Fruit fly (Drosophila melanogaster) whole organism, embryonic: Measurements from ENCODE around the gene slp1.
A peak's percentile ranks its signal among the peaks of the same experiment; 100 is the strongest.

ENCODE experiments used
- Adf1 ChIP-seq: fragments of 200-800 bp; sonication (Bioruptor generic); IDR thresholded peaks from 2 replicates; pipeline ENCODE4 v1.3.6; 2022; ENCODE audit warnings: missing biosample characterization, missing genetic modification characterization
- Asciz ChIP-seq: fragments of 200-800 bp; sonication (Bioruptor generic); optimal IDR thresholded peaks from 2 replicates; lab custom pipeline; 2017; ENCODE audit warnings: missing biosample characterization, mild to moderate bottlenecking, missing genetic modification characterization, missing genetic modification reagents
- Atf3 ChIP-seq: fragments of 200-800 bp; sonication (Bioruptor generic); optimal IDR thresholded peaks from 3 replicates; lab custom pipeline; 2016; ENCODE audit warnings: missing biosample characterization, missing genetic modification characterization
- CG10267 ChIP-seq: fragments of 200-800 bp; sonication (Bioruptor generic); optimal IDR thresholded peaks from 2 replicates; lab custom pipeline; 2018; ENCODE audit warnings: missing biosample characterization, mild to moderate bottlenecking, missing genetic modification characterization, moderate library complexity
- CG10565 ChIP-seq: fragments of 200-800 bp; sonication (Bioruptor generic); optimal IDR thresholded peaks from 3 replicates; lab custom pipeline; 2016; ENCODE audit warnings: missing biosample characterization, mild to moderate bottlenecking, missing genetic modification characterization
- CG10654 ChIP-seq: fragments of 200-800 bp; sonication (Bioruptor generic); optimal IDR thresholded peaks from 2 replicates; lab custom pipeline; 2016; ENCODE audit warnings: missing biosample characterization, missing genetic modification characterization
- CG10979 ChIP-seq: fragments of 200-800 bp; sonication (Bioruptor generic); optimal IDR thresholded peaks from 2 replicates; lab custom pipeline; 2018; ENCODE audit warnings: missing biosample characterization, mild to moderate bottlenecking, missing genetic modification characterization, moderate library complexity
- CG11398 ChIP-seq: fragments of 200-800 bp; sonication (Bioruptor generic); optimal IDR thresholded peaks from 2 replicates; lab custom pipeline; 2016; ENCODE audit warnings: missing biosample characterization, missing genetic modification characterization
- CG11504 ChIP-seq: fragments of 200-800 bp; sonication (Bioruptor generic); optimal IDR thresholded peaks from 3 replicates; lab custom pipeline; 2019; ENCODE audit warnings: missing biosample characterization, mild to moderate bottlenecking, missing genetic modification characterization, moderate library complexity
- CG12155 ChIP-seq: fragments of 200-800 bp; sonication (Bioruptor generic); optimal IDR thresholded peaks from 3 replicates; lab custom pipeline; 2016; ENCODE audit warnings: missing biosample characterization, missing genetic modification characterization
- CG12942 ChIP-seq: fragments of 200-800 bp; sonication (Bioruptor generic); optimal IDR thresholded peaks from 3 replicates; lab custom pipeline; 2016; ENCODE audit warnings: missing biosample characterization, missing genetic modification characterization
- CG13624 ChIP-seq: fragments of 200-800 bp; sonication (Bioruptor generic); optimal IDR thresholded peaks from 2 replicates; lab custom pipeline; 2016; ENCODE audit warnings: missing biosample characterization, missing genetic modification characterization
- CG1529 ChIP-seq: fragments of 200-800 bp; sonication (Bioruptor generic); optimal IDR thresholded peaks from 3 replicates; lab custom pipeline; 2018; ENCODE audit warnings: missing biosample characterization, missing genetic modification characterization
- CG3838 ChIP-seq: fragments of 200-800 bp; sonication (Bioruptor generic); optimal IDR thresholded peaks from 3 replicates; lab custom pipeline; 2016; ENCODE audit warnings: missing biosample characterization, missing genetic modification characterization
- CG3995 ChIP-seq: fragments of 200-800 bp; sonication (Bioruptor generic); optimal IDR thresholded peaks from 3 replicates; lab custom pipeline; 2016; ENCODE audit warnings: missing biosample characterization, missing genetic modification characterization
- CG4282 ChIP-seq: fragments of 200-800 bp; sonication (Bioruptor generic); optimal IDR thresholded peaks from 2 replicates; lab custom pipeline; 2016; ENCODE audit warnings: missing biosample characterization, missing genetic modification characterization
- CG4424 ChIP-seq: fragments of 200-800 bp; sonication (Bioruptor generic); optimal IDR thresholded peaks from 3 replicates; lab custom pipeline; 2016; ENCODE audit warnings: missing biosample characterization, missing genetic modification characterization
- CG7357 ChIP-seq: fragments of 200-800 bp; sonication (Bioruptor generic); IDR thresholded peaks from 3 replicates; pipeline ENCODE4 v1.3.6; 2022; ENCODE audit warnings: missing biosample characterization, missing genetic modification characterization
- CG7372 ChIP-seq: fragments of 200-800 bp; sonication (Bioruptor generic); IDR thresholded peaks from 2 replicates; pipeline ENCODE4 v1.3.6; 2022; ENCODE audit warnings: missing biosample characterization, missing genetic modification characterization
- CG8089 ChIP-seq: fragments of 200-800 bp; sonication (Bioruptor generic); optimal IDR thresholded peaks from 3 replicates; lab custom pipeline; 2016; ENCODE audit warnings: missing biosample characterization, missing genetic modification characterization
- CG9876 ChIP-seq: fragments of 200-800 bp; sonication (Bioruptor generic); optimal IDR thresholded peaks from 2 replicates; lab custom pipeline; 2016; ENCODE audit warnings: missing biosample characterization, missing genetic modification characterization
- CG9932 ChIP-seq: fragments of 200-800 bp; sonication (Bioruptor generic); IDR thresholded peaks from 2 replicates; pipeline ENCODE4 v1.3.6; 2022; ENCODE audit warnings: missing biosample characterization, missing genetic modification characterization
- CkIIα-i1 ChIP-seq: fragments of 200-800 bp; sonication (Bioruptor generic); IDR thresholded peaks from 2 replicates; pipeline ENCODE4 v1.3.6; 2022; ENCODE audit warnings: missing biosample characterization, missing genetic modification characterization
- Dfd ChIP-seq, 2 experiments: fragments of >200 bp; optimal IDR thresholded peaks; 2 replicates each; lab custom pipeline; 2017; ENCODE audit warnings: missing biosample characterization in 2 of 2, missing genetic modification characterization in 2 of 2
- Dip3 ChIP-seq: fragments of 200-800 bp; sonication (Bioruptor generic); optimal IDR thresholded peaks from 3 replicates; lab custom pipeline; 2016; ENCODE audit warnings: missing biosample characterization, missing genetic modification characterization
- Elba2 ChIP-seq: fragments of 200-800 bp; sonication (Bioruptor generic); optimal IDR thresholded peaks from 3 replicates; lab custom pipeline; 2016; ENCODE audit warnings: missing biosample characterization, missing genetic modification characterization
- Ets65A ChIP-seq: fragments of 200-800 bp; sonication (Bioruptor generic); peaks from one replicate; lab custom pipeline; 2016; ENCODE audit warnings: missing biosample characterization, missing genetic modification characterization
- Gug ChIP-seq: fragments of 200-800 bp; sonication (Bioruptor generic); IDR thresholded peaks from 4 replicates; pipeline ENCODE4 v1.3.6; 2022; ENCODE audit warnings: missing biosample characterization, missing genetic modification characterization
- HmgZ ChIP-seq: fragments of 200-800 bp; sonication (Bioruptor generic); optimal IDR thresholded peaks from 2 replicates; lab custom pipeline; 2018; ENCODE audit warnings: missing biosample characterization, mild to moderate bottlenecking, missing genetic modification characterization
- Hr3 ChIP-seq: fragments of 200-800 bp; sonication (Bioruptor generic); optimal IDR thresholded peaks from 3 replicates; lab custom pipeline; 2016; ENCODE audit warnings: missing biosample characterization, missing genetic modification characterization
- Meics ChIP-seq: fragments of 200-800 bp; sonication (Bioruptor generic); optimal IDR thresholded peaks from 2 replicates; lab custom pipeline; 2017; ENCODE audit warnings: missing biosample characterization, mild to moderate bottlenecking, missing genetic modification characterization
- Mrtf ChIP-seq: fragments of 200-800 bp; sonication (Bioruptor generic); IDR thresholded peaks from 3 replicates; pipeline ENCODE4 v1.3.6; 2022; ENCODE audit warnings: missing biosample characterization, missing genetic modification characterization
- NK7.1 ChIP-seq: fragments of 200-800 bp; sonication (Bioruptor generic); optimal IDR thresholded peaks from 3 replicates; lab custom pipeline; 2016; ENCODE audit warnings: missing biosample characterization, missing genetic modification characterization
- Six4 ChIP-seq: fragments of 200-800 bp; sonication (Bioruptor generic); optimal IDR thresholded peaks from 2 replicates; lab custom pipeline; 2016; ENCODE audit warnings: missing biosample characterization, missing genetic modification characterization
- bigmax ChIP-seq: fragments of 200-800 bp; sonication (Bioruptor generic); optimal IDR thresholded peaks from 2 replicates; lab custom pipeline; 2018; ENCODE audit warnings: missing biosample characterization, mild to moderate bottlenecking, missing genetic modification characterization
- bsh ChIP-seq, 2 experiments: fragments of 200-800 bp; sonication (Bioruptor generic); optimal IDR thresholded peaks; 2 replicates each; lab custom pipeline; 2017 to 2018; ENCODE audit warnings: mild to moderate bottlenecking in 2 of 2, missing biosample characterization in 2 of 2, missing genetic modification characterization in 2 of 2, moderate library complexity in 1 of 2
- btn ChIP-seq: fragments of 200-800 bp; sonication (Bioruptor generic); optimal IDR thresholded peaks from 2 replicates; lab custom pipeline; 2016; ENCODE audit warnings: missing biosample characterization, missing genetic modification characterization
- chif ChIP-seq, 2 experiments: fragments of 200-800 bp; sonication (Bioruptor generic); optimal IDR thresholded peaks; 3 replicates each; lab custom pipeline; 2016; ENCODE audit warnings: missing biosample characterization in 2 of 2, missing genetic modification characterization in 2 of 2
- dysf ChIP-seq: fragments of 200-800 bp; sonication (Bioruptor generic); IDR thresholded peaks from 3 replicates; pipeline ENCODE4 v1.3.6; 2022; ENCODE audit warnings: missing biosample characterization, missing genetic modification characterization
- gro ChIP-seq: fragments of 200-800 bp; sonication (Bioruptor generic); optimal IDR thresholded peaks from 2 replicates; lab custom pipeline; 2016; ENCODE audit warnings: missing biosample characterization, missing genetic modification characterization
- gsb-n ChIP-seq: fragments of 200-800 bp; sonication (Bioruptor generic); optimal IDR thresholded peaks from 3 replicates; lab custom pipeline; 2018; ENCODE audit warnings: missing biosample characterization, mild to moderate bottlenecking, missing genetic modification characterization
- hb ChIP-seq: fragments of 200-800 bp; sonication (Bioruptor generic); IDR thresholded peaks from 3 replicates; pipeline ENCODE4 v1.3.6; 2022; ENCODE audit warnings: missing biosample characterization, missing genetic modification characterization; ENCODE audit not compliant: partially characterized antibody
- onecut ChIP-seq: fragments of 200-800 bp; sonication (Bioruptor generic); IDR thresholded peaks from 2 replicates; pipeline ENCODE4 v1.3.6; 2022; ENCODE audit warnings: missing biosample characterization, missing genetic modification characterization
- p53 ChIP-seq: fragments of 200-800 bp; sonication (Bioruptor generic); optimal IDR thresholded peaks from 2 replicates; lab custom pipeline; 2016; ENCODE audit warnings: missing biosample characterization, missing genetic modification characterization
- pum ChIP-seq: fragments of 200-800 bp; sonication (Bioruptor generic); optimal IDR thresholded peaks from 2 replicates; lab custom pipeline; 2016; ENCODE audit warnings: missing biosample characterization, missing genetic modification characterization
- rib ChIP-seq: fragments of 200-800 bp; sonication (Bioruptor generic); IDR thresholded peaks from 2 replicates; pipeline ENCODE4 v1.3.6; 2022; ENCODE audit warnings: missing biosample characterization, missing genetic modification characterization
- shn ChIP-seq: fragments of 200-800 bp; sonication (Bioruptor generic); optimal IDR thresholded peaks from 3 replicates; lab custom pipeline; 2016; ENCODE audit warnings: missing biosample characterization, missing genetic modification characterization
- sim ChIP-seq: fragments of 200-800 bp; sonication (Bioruptor generic); IDR thresholded peaks from 2 replicates; pipeline ENCODE4 v1.3.6; 2022; ENCODE audit warnings: missing biosample characterization, missing genetic modification characterization
- trh ChIP-seq: fragments of 200-800 bp; sonication (Bioruptor generic); optimal IDR thresholded peaks from 2 replicates; lab custom pipeline; 2016; ENCODE audit warnings: missing biosample characterization, missing genetic modification characterization
- unpg ChIP-seq: fragments of 200-800 bp; sonication (Bioruptor generic); optimal IDR thresholded peaks from 3 replicates; lab custom pipeline; 2018; ENCODE audit warnings: missing biosample characterization, mild to moderate bottlenecking, missing genetic modification characterization, moderate library complexity
- wdn ChIP-seq: fragments of 200-800 bp; sonication (Bioruptor generic); IDR thresholded peaks from 2 replicates; pipeline ENCODE4 v1.3.6; 2022; ENCODE audit warnings: missing biosample characterization, missing genetic modification characterization
- yki ChIP-seq: fragments of >200 bp; optimal IDR thresholded peaks from 3 replicates; lab custom pipeline; 2018

The slp1 gene

dm6 chr2L:3813255-3813875, 12.1 kb upstream of the slp1 start, which contains the start of gene CG3407 (continued):
- TF ChIP-seq CkIIα-i1 (GFP tag; lab: Robert Waterston, UW) = no peak
- TF ChIP-seq Adf1 (GFP tag; lab: Robert Waterston, UW) = 0 out of 2 replicates have a peak, but pooled peaks have one; percentile 28
- no peak; the same call in 3 of the 4 replicates for TF ChIP-seq Gug
- no peak for TF ChIP-seq yki (lab: Kevin White, UChicago)
- peak; percentile 23 for TF ChIP-seq CG4282 (GFP tag; lab: Kevin White, UChicago)
- peak; percentile 24 for TF ChIP-seq CG4424 (GFP tag; lab: Kevin White, UChicago)
- TF ChIP-seq Hr3 (GFP tag; lab: Kevin White, UChicago) = peak; percentile 42
- no peak for TF ChIP-seq gsb-n (tag; lab: Kevin White, UChicago)
- TF ChIP-seq CG10267 (tag; lab: Kevin White, UChicago) = peak; percentile 99
- peak; percentile 34; the same call in 1 of the 3 replicates for TF ChIP-seq Mrtf (GFP tag; lab: Robert Waterston, UW)
- TF ChIP-seq Dfd (GFP tag; optimal IDR thresholded peaks at IDR 0.05; lab: Kevin White, UChicago) = peak in 1 of 2 experiments; percentile 48
- TF ChIP-seq CG9876 (GFP tag; lab: Kevin White, UChicago) = peak; percentile 63
- peak; percentile 47 for TF ChIP-seq CG13624 (GFP tag; lab: Kevin White, UChicago)
- TF ChIP-seq gro = peak; percentile 82
- no peak for TF ChIP-seq CG10654 (GFP tag; lab: Kevin White, UChicago)
- TF ChIP-seq CG7357 = no peak
- TF ChIP-seq bigmax (GFP tag; lab: Kevin White, UChicago) = no peak
- no peak for TF ChIP-seq Meics (GFP tag; lab: Kevin White, UChicago)
- TF ChIP-seq CG10979 = no peak
- TF ChIP-seq pum (GFP tag; lab: Kevin White, UChicago) = peak; percentile 30
- TF ChIP-seq CG11398 (GFP tag; lab: Kevin White, UChicago) = no peak
- TF ChIP-seq CG12155 (GFP tag; lab: Kevin White, UChicago) = peak; percentile 46
- TF ChIP-seq NK7.1 (GFP tag; lab: Kevin White, UChicago) = no peak
- peak; percentile 81 for TF ChIP-seq HmgZ (tag; lab: Kevin White, UChicago)
- no peak for TF ChIP-seq trh (GFP tag; lab: Kevin White, UChicago)
- TF ChIP-seq CG1529 (GFP tag; lab: Kevin White, UChicago) = no peak
- no peak for TF ChIP-seq rib (GFP tag; lab: Robert Waterston, UW)
- TF ChIP-seq CG12942 (GFP tag; lab: Kevin White, UChicago) = peak; percentile 47
- TF ChIP-seq dysf = 0 out of 3 replicates have a peak, but pooled peaks have one; percentile 19
- TF ChIP-seq bsh (GFP tag; optimal IDR thresholded peaks at IDR 0.05; lab: Kevin White, UChicago) = peak in 1 of 2 experiments; percentile 24
- no peak for TF ChIP-seq wdn (GFP tag; lab: Robert Waterston, UW)
- TF ChIP-seq Atf3 (GFP tag; lab: Kevin White, UChicago) = no peak
- no peak for TF ChIP-seq Six4 (GFP tag; lab: Kevin White, UChicago)
- peak; percentile 59 for TF ChIP-seq shn (GFP tag; lab: Kevin White, UChicago)
- TF ChIP-seq Elba2 (GFP tag; lab: Kevin White, UChicago) = peak; percentile 1
- TF ChIP-seq CG10565 = no peak
- TF ChIP-seq unpg = no peak
- no peak for TF ChIP-seq CG7372 (GFP tag; lab: Robert Waterston, UW)
- TF ChIP-seq btn (GFP tag; lab: Kevin White, UChicago) = no peak
- TF ChIP-seq p53 (GFP tag; lab: Kevin White, UChicago) = peak; percentile 7
- no peak for TF ChIP-seq CG3838 (GFP tag; lab: Kevin White, UChicago)
- peak; percentile 11 for TF ChIP-seq CG8089
- TF ChIP-seq CG11504 (tag; lab: Kevin White, UChicago) = no peak
- peak; percentile 16 for TF ChIP-seq CG3995
- TF ChIP-seq Asciz (GFP tag; lab: Kevin White, UChicago) = no peak
- no peak for TF ChIP-seq sim (GFP tag; lab: Robert Waterston, UW)
- peak; percentile 52 for TF ChIP-seq Dip3 (GFP tag; lab: Kevin White, UChicago)
- TF ChIP-seq chif (GFP tag; optimal IDR thresholded peaks at IDR 0.05; lab: Kevin White, UChicago) = peak; percentile 51 to 66
- TF ChIP-seq hb (GFP tag; lab: Robert Waterston, UW) = no peak; the same call in 2 of the 3 replicates
- peak; percentile 54 for TF ChIP-seq onecut (GFP tag; lab: Robert Waterston, UW)
- peak; percentile 96 for TF ChIP-seq Ets65A (GFP tag; lab: Kevin White, UChicago)
- peak; percentile 83 for TF ChIP-seq CG9932 (GFP tag; lab: Robert Waterston, UW)
